Worm (Caenorhabditis elegans) whole organism, young adult: ENCODE results near the gene nhr-205.

Experiments
- F39B2.1 ChIP-seq: fragments of 200-800 bp; sonication (Bioruptor generic); IDR thresholded peaks from 2 replicates; pipeline ENCODE4 v1.3.6; 2022; ENCODE audit warnings: missing genetic modification reagents, missing genetic modification characterization, missing compliant biosample characterization
- Y95B8A.8 ChIP-seq: fragments of 200-800 bp; sonication (Bioruptor generic); IDR thresholded peaks from 2 replicates; pipeline ENCODE4 v1.3.6; 2022; ENCODE audit warnings: missing genetic modification reagents, missing genetic modification characterization, missing compliant biosample characterization
- bed-2 ChIP-seq: fragments of 200-800 bp; sonication (Bioruptor generic); IDR thresholded peaks from 2 replicates; pipeline ENCODE4 v1.3.6; 2022; ENCODE audit warnings: missing genetic modification reagents, missing genetic modification characterization, missing compliant biosample characterization
- cebp-2 ChIP-seq: fragments of 200-800 bp; sonication (Bioruptor generic); IDR thresholded peaks from 2 replicates; pipeline ENCODE4 v1.3.6; 2022; ENCODE audit warnings: missing genetic modification characterization, missing compliant biosample characterization
- ceh-79 ChIP-seq: sonication (generic microtip); optimal IDR thresholded peaks from 2 replicates; lab custom pipeline; 2017; ENCODE audit warnings: mild to moderate bottlenecking, missing genetic modification characterization, missing compliant biosample characterization
- dpl-1 ChIP-seq: fragments of 150-350 bp; optimal IDR thresholded peaks from 2 replicates; lab custom pipeline; 2014; ENCODE audit warnings: missing biosample characterization, missing genetic modification reagents, missing genetic modification characterization
- fkh-3 ChIP-seq: sonication (generic microtip); optimal IDR thresholded peaks from 2 replicates; lab custom pipeline; 2016; ENCODE audit warnings: mild to moderate bottlenecking, missing genetic modification characterization, missing compliant biosample characterization
- hmg-1.2 ChIP-seq: fragments of 200-800 bp; sonication (Bioruptor generic); IDR thresholded peaks from 2 replicates; pipeline ENCODE4 v1.3.6; 2022; ENCODE audit warnings: missing genetic modification reagents, missing genetic modification characterization, missing compliant biosample characterization
- lsy-27 ChIP-seq: sonication (generic microtip); optimal IDR thresholded peaks from 2 replicates; lab custom pipeline; 2017; ENCODE audit warnings: missing genetic modification characterization, mild to moderate bottlenecking, missing compliant biosample characterization, antibody characterized with exemption, missing genotype, borderline replicate concordance; ENCODE audit not compliant: insufficient read depth
- snpc-4 ChIP-seq, 5 experiments: fragments of 150-350 bp in 1 of 5; sonication (generic microtip) in 4 of 5; optimal IDR thresholded peaks; 2 replicates each; lab custom pipeline; 2014 to 2018; ENCODE audit warnings: missing genetic modification characterization in 5 of 5, missing biosample characterization in 3 of 5, antibody characterized with exemption in 2 of 5, mild to moderate bottlenecking in 2 of 5, missing compliant biosample characterization in 2 of 5, missing genotype in 2 of 5, moderate library complexity in 2 of 5, missing genetic modification reagents in 1 of 5
- ztf-6 ChIP-seq: fragments of 200-800 bp; sonication (Bioruptor generic); IDR thresholded peaks from 2 replicates; pipeline ENCODE4 v1.3.6; 2022; ENCODE audit warnings: missing genetic modification reagents, missing genetic modification characterization, missing compliant biosample characterization

- TF ChIP-seq cebp-2 (no peak), Y95B8A.8 (no peak), dpl-1 (no peak), fkh-3 (no peak), F39B2.1 (GFP tag; lab: Robert Waterston, UW) (no peak), lsy-27 (tag; lab: Kevin White, UChicago) (no peak), hmg-1.2 (GFP tag; lab: Robert Waterston, UW) (no peak), snpc-4 (GFP tag; optimal IDR thresholded peaks at IDR 0.05; lab: Kevin White, UChicago) (no peak), snpc-4 (tag; optimal IDR thresholded peaks at IDR 0.05; lab: Kevin White, UChicago) (no peak), bed-2 (no peak), ztf-6 (GFP tag; lab: Robert Waterston, UW) (no peak), ceh-79 (tag; lab: Kevin White, UChicago) (no peak)
These were observed 46.0 kb downstream of the nhr-205 start for ce11 chrV:10035586-10035985.
